Worm (Caenorhabditis elegans): ENCODE data around the gene psd-1.
A peak's percentile ranks its signal among the peaks of the same experiment; 100 is the strongest.

psd-1 gene

DNA sequence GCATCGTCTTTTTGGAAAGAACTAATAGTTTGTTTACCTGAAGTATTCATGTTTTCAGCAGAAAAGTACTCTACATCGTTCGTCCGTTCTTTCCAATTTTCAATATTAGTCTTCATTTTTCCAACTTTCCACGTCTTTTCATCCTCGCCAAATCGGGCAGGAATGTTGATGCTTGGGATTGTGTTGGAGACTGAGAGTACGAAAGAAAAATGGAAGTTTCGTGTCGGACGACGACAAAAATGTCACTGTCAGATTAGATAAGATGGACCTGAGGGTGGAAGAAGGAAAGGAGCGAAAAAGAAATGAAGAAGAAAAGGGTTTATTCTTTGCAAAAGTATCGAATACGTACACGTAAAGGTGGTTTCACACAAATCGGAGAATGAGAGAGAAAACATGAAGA, 22.8 kb upstream of the psd-1 start:
- TF ChIP-seq nhr-11 (tag; optimal IDR thresholded peaks at IDR 0.05) (no peak), nhr-20 (tag; optimal IDR thresholded peaks at IDR 0.05) (peak; percentile 15), elt-3 (tag; optimal IDR thresholded peaks at IDR 0.05) (peak in 4 of 6 experiments; percentile 17 to 89 (median 46)), blmp-1 (tag; optimal IDR thresholded peaks at IDR 0.05) (peak; percentile 81), lsy-2 (tag; optimal IDR thresholded peaks at IDR 0.05) (peak; percentile 2 to 32), nhr-71 (tag; optimal IDR thresholded peaks at IDR 0.05) (peak; percentile 10), snu-23 (GFP tag; optimal IDR thresholded peaks at IDR 0.05) (peak; percentile 14), nhr-85 (tag) (peak; percentile 80), unc-30 (tag; optimal IDR thresholded peaks at IDR 0.05) (no peak), lin-14 (GFP tag; optimal IDR thresholded peaks at IDR 0.05) (peak; percentile 54), efl-1 (optimal IDR thresholded peaks at IDR 0.05) (no peak), efl-1 (GFP tag; optimal IDR thresholded peaks at IDR 0.05 in 1 of 2) (peak in 1 of 2 experiments; percentile 85), nhr-12 (tag; optimal IDR thresholded peaks at IDR 0.05) (no peak)

DNA sequence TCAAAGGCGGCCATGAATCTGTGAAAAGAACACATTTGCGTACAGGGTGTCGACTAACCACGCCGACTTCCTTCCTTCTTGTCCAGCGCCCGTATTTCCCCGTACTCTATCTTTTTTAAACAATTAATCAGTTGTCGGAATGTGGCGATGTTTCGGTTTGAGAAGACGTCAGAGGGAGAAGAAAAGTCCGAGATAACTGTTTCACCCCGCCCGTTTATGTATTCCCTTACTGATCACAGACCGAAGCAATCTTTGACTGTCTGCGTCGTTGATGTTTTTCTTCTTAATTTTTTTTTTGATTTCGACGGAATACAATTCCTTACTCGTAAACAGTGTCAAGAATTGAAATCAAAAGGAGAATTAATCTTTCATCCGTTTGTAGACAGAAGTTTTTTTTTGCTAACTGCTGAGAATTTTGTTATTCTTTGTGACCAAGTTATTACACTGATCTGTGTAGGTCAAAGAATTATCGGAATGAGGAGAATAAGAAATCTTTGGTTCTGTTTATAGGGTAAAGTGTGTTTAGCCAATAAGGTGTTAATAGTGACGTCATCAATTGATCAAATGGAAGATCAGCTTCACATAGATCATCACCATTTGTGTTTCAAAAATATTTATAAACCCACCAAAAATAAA, 22.0 kb upstream of the psd-1 start:
- peak; percentile 11 for TF ChIP-seq tbx-2 (tag; optimal IDR thresholded peaks at IDR 0.05)
- peak; percentile 95 for TF ChIP-seq nhr-85 (tag)
- TF ChIP-seq unc-130 (tag; optimal IDR thresholded peaks at IDR 0.05), result peak; percentile 17
- TF ChIP-seq nhr-90 (tag; optimal IDR thresholded peaks at IDR 0.05; ENCODE audit: poor library complexity), result peak; percentile 37
- TF ChIP-seq nhr-20 (tag; optimal IDR thresholded peaks at IDR 0.05), result peak; percentile 62
- TF ChIP-seq F16B12.6 (tag; optimal IDR thresholded peaks at IDR 0.05), result no peak
- TF ChIP-seq lin-35 (GFP tag; optimal IDR thresholded peaks at IDR 0.05), result peak in 1 of 2 experiments; percentile 34
- peak; percentile 60 for TF ChIP-seq lin-14 (GFP tag; optimal IDR thresholded peaks at IDR 0.05)
- peak in 1 of 2 experiments; percentile 33 for TF ChIP-seq lsy-2 (tag; optimal IDR thresholded peaks at IDR 0.05)
- no peak for TF ChIP-seq efl-1 (optimal IDR thresholded peaks at IDR 0.05)
- TF ChIP-seq efl-1 (GFP tag; optimal IDR thresholded peaks at IDR 0.05 in 1 of 2), result peak in 1 of 2 experiments; percentile 79
- TF ChIP-seq pax-3 (tag; optimal IDR thresholded peaks at IDR 0.05), result no peak
- TF ChIP-seq snu-23 (GFP tag; optimal IDR thresholded peaks at IDR 0.05), result peak; percentile 27
- TF ChIP-seq nhr-71 (tag; optimal IDR thresholded peaks at IDR 0.05), result peak; percentile 42
- TF ChIP-seq blmp-1 (tag; optimal IDR thresholded peaks at IDR 0.05), result peak; percentile 79
- TF ChIP-seq nhr-19 (GFP tag; conservative IDR thresholded peaks at IDR 0.05), result peak; percentile 21; the same call in 1 of the 2 replicates
- TF ChIP-seq vab-15 (tag; optimal IDR thresholded peaks at IDR 0.05), result peak; percentile 23
- TF ChIP-seq elt-3 (tag; optimal IDR thresholded peaks at IDR 0.05), result peak in 3 of 6 experiments; percentile 58 to 71 (median 65)
- no peak for TF ChIP-seq nhr-11 (tag; optimal IDR thresholded peaks at IDR 0.05)
- no peak for TF ChIP-seq grh-1 (GFP tag; IDR thresholded peaks at IDR 0.05)

DNA sequence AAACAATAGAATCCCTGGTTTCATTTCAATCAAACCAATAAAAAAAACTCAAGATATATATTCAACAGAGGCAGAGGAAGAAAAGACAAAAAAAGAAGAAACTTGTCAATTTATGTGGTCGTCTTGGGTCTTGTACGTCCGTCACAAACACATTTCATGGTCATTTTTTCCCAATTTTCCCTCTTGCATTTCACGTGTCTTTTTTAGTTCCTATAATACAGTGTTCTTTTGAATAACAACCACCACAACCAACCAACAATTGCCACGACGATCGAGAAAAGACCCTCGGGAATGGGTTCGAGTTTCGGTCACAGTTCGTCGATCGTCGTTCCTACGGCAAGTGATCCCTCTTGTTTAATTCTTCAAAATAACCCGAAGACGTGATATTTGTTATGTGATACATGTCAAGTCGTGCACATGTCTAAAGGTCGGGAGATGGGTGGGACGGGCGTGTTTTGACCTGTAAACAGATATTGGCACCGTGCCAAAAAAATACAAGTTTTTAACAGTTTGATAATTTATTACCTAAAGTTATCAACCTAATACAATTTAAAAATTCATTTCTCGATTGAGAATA, 21.0 kb upstream of the psd-1 start:
- TF ChIP-seq nhr-85 (tag), result peak; percentile 70
- TF ChIP-seq lin-15B (tag; optimal IDR thresholded peaks at IDR 0.05), result no peak
- peak; percentile 63 for TF ChIP-seq lin-14 (GFP tag; optimal IDR thresholded peaks at IDR 0.05)
- TF ChIP-seq nhr-77 (tag; optimal IDR thresholded peaks at IDR 0.05), result no peak
- peak in 1 of 2 experiments; percentile 2 for TF ChIP-seq lsy-2 (tag; optimal IDR thresholded peaks at IDR 0.05)
- peak in 1 of 2 experiments; percentile 7 for TF ChIP-seq lin-35 (GFP tag; optimal IDR thresholded peaks at IDR 0.05)
- TF ChIP-seq blmp-1 (tag; optimal IDR thresholded peaks at IDR 0.05), result peak; percentile 39
- peak; percentile 38 for TF ChIP-seq mep-1 (tag; optimal IDR thresholded peaks at IDR 0.05)
- TF ChIP-seq nhr-20 (tag; optimal IDR thresholded peaks at IDR 0.05), result peak; percentile 66
- peak; percentile 89 for TF ChIP-seq xbp-1 (tag; optimal IDR thresholded peaks at IDR 0.05)
- TF ChIP-seq pax-3 (tag; optimal IDR thresholded peaks at IDR 0.05), result no peak
- TF ChIP-seq nhr-71 (tag; optimal IDR thresholded peaks at IDR 0.05), result peak; percentile 26
- TF ChIP-seq elt-3 (tag; optimal IDR thresholded peaks at IDR 0.05), result peak in 1 of 6 experiments; percentile 18
- peak; percentile 26 for TF ChIP-seq snu-23 (GFP tag; optimal IDR thresholded peaks at IDR 0.05)
- no peak for TF ChIP-seq rnt-1 (tag; optimal IDR thresholded peaks at IDR 0.05)

ce11 chrIII:7293075-7293684, 18.0 kb upstream of the psd-1 start, which contains the start of gene cwf-19L2:
Gene cwf-19L2, plus strand, starts transcription at chrIII:7293634.
- TF ChIP-seq jun-1 (tag; optimal IDR thresholded peaks at IDR 0.05), result no peak
- TF ChIP-seq ztf-4 (tag; optimal IDR thresholded peaks at IDR 0.05), result no peak
- TF ChIP-seq efl-1 (optimal IDR thresholded peaks at IDR 0.05), result peak; percentile 2 to 67
- TF ChIP-seq efl-1 (GFP tag; optimal IDR thresholded peaks at IDR 0.05 in 1 of 2), result no peak
- no peak for TF ChIP-seq nhr-85 (tag)
- TF ChIP-seq ceh-8 (GFP tag; optimal IDR thresholded peaks at IDR 0.05), result no peak
- no peak for TF ChIP-seq isw-1 (GFP tag; IDR thresholded peaks at IDR 0.05)
- TF ChIP-seq C04F5.9 (tag; optimal IDR thresholded peaks at IDR 0.05), result no peak
- TF ChIP-seq ces-1 (GFP tag; optimal IDR thresholded peaks at IDR 0.05), result no peak
- TF ChIP-seq nhr-12 (tag; optimal IDR thresholded peaks at IDR 0.05), result no peak
- TF ChIP-seq sox-4 (tag; optimal IDR thresholded peaks at IDR 0.05), result no peak
- TF ChIP-seq lin-35 (GFP tag; optimal IDR thresholded peaks at IDR 0.05), result peak in 1 of 2 experiments; percentile 3
- no peak for TF ChIP-seq mdl-1 (tag; optimal IDR thresholded peaks at IDR 0.05)
- no peak for TF ChIP-seq egl-13 (tag; optimal IDR thresholded peaks at IDR 0.05)
- TF ChIP-seq F16B12.6 (tag; optimal IDR thresholded peaks at IDR 0.05), result peak; percentile 57
- no peak for TF ChIP-seq sup-37 (GFP tag; optimal IDR thresholded peaks at IDR 0.05)
- TF ChIP-seq tlp-1 (tag; optimal IDR thresholded peaks at IDR 0.05), result no peak
- TF ChIP-seq lsy-2 (tag; optimal IDR thresholded peaks at IDR 0.05), result peak; percentile 44 to 70

All from whole organism, L1 larva.